Worm (Caenorhabditis elegans) whole organism, midembryonic: Measurements from ENCODE around the gene calf-1.

Experiments used
- T22C8.4 ChIP-seq: fragments of 200-800 bp; sonication (Bioruptor generic); IDR thresholded peaks from 2 replicates; pipeline ENCODE4 v1.3.6; 2022; ENCODE audit warnings: missing genetic modification characterization, missing compliant biosample characterization
- cog-1 ChIP-seq: sonication (generic microtip); optimal IDR thresholded peaks from 2 replicates; lab custom pipeline; 2016; ENCODE audit warnings: missing genetic modification characterization, missing compliant biosample characterization
- flt-1 ChIP-seq: fragments of 200-800 bp; sonication (Bioruptor generic); IDR thresholded peaks from 2 replicates; pipeline ENCODE4 v1.3.6; 2022; ENCODE audit warnings: missing genetic modification characterization, missing compliant biosample characterization
- med-1 ChIP-seq: sonication (generic microtip); optimal IDR thresholded peaks from 2 replicates; lab custom pipeline; 2017; ENCODE audit warnings: missing genetic modification characterization, mild to moderate bottlenecking, missing compliant biosample characterization, antibody characterized with exemption, missing genetic modification reagents; ENCODE audit not compliant: insufficient read depth
- ref-1 ChIP-seq: fragments of 200-800 bp; sonication (Bioruptor generic); conservative IDR thresholded peaks from 2 replicates; pipeline ENCODE4 v1.3.6; 2022; ENCODE audit warnings: missing genetic modification reagents, missing genetic modification characterization, missing compliant biosample characterization
- tab-1 ChIP-seq: fragments of 200-800 bp; sonication (Bioruptor generic); IDR thresholded peaks from 2 replicates; pipeline ENCODE4 v1.3.6; 2022; ENCODE audit warnings: missing genetic modification characterization, missing compliant biosample characterization
- ztf-23 ChIP-seq: fragments of 200-800 bp; sonication (Bioruptor generic); IDR thresholded peaks from 2 replicates; pipeline ENCODE4 v1.3.6; 2022; ENCODE audit warnings: missing genetic modification reagents, missing genetic modification characterization, missing compliant biosample characterization

DNA sequence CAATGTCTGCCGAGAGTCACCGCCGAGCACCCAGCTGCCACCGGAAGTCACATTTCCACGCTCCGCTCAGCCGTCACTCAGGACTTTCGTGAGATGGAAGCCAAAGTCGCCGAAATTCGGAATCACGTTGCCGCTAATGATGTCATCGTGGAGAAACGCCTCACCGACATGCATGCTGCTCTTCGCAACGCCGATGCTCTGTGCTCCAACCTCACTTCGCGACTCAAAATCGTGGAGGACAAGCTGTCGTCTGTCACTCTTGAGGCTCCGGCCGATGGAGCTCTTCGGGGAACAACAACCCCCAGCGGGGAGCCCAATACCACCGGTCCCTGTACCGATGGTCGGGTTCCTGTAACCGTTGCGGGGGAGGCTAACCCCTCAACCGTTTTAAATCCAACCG lies 27.7 kb upstream of the calf-1 start:
- TF ChIP-seq ref-1 (GFP tag; lab: Robert Waterston, UW) (no peak), med-1 (GFP tag; lab: Kevin White, UChicago) (no peak), tab-1 (no peak), ztf-23 (GFP tag; lab: Robert Waterston, UW) (no peak), T22C8.4 (no peak), cog-1 (tag; lab: Kevin White, UChicago) (no peak), flt-1 (GFP tag; lab: Robert Waterston, UW) (no peak)
